Worm (Caenorhabditis elegans) whole organism, early embryonic: ENCODE measurements around the gene T12A7.9.

ENCODE experiments used
- B0310.2 ChIP-seq: sonication (generic microtip); optimal IDR thresholded peaks from 2 replicates; lab custom pipeline; 2016; ENCODE audit warnings: mild to moderate bottlenecking, missing genetic modification characterization, missing compliant biosample characterization
- F13C5.2 ChIP-seq: sonication (generic microtip); optimal IDR thresholded peaks from 2 replicates; lab custom pipeline; 2017; ENCODE audit warnings: mild to moderate bottlenecking, missing genetic modification characterization, inconsistent platforms, missing compliant biosample characterization
- aly-1 ChIP-seq: sonication (generic microtip); optimal IDR thresholded peaks from 2 replicates; lab custom pipeline; 2016; ENCODE audit warnings: missing genetic modification characterization, missing compliant biosample characterization
- ama-1 ChIP-seq: fragments of 150-350 bp; optimal IDR thresholded peaks from 2 replicates; lab custom pipeline; 2014
- ceh-13 ChIP-seq: fragments of 200-800 bp; sonication (Bioruptor generic); optimal IDR thresholded peaks from 2 replicates; lab custom pipeline; 2018; ENCODE audit warnings: mild to moderate bottlenecking, missing genetic modification characterization, missing compliant biosample characterization
- ceh-36 ChIP-seq: sonication (generic microtip); optimal IDR thresholded peaks from 2 replicates; lab custom pipeline; 2016; ENCODE audit warnings: missing genetic modification characterization, inconsistent platforms, missing compliant biosample characterization
- ets-7 ChIP-seq: sonication (generic microtip); optimal IDR thresholded peaks from 2 replicates; lab custom pipeline; 2016; ENCODE audit warnings: missing genotype, missing genetic modification characterization, missing compliant biosample characterization
- flt-1 ChIP-seq: fragments of 200-800 bp; sonication (Bioruptor generic); IDR thresholded peaks from 2 replicates; pipeline ENCODE4 v1.3.6; 2022; ENCODE audit warnings: missing genetic modification characterization, missing compliant biosample characterization
- hmbx-1 ChIP-seq: sonication (generic microtip); optimal IDR thresholded peaks from 2 replicates; lab custom pipeline; 2016; ENCODE audit warnings: mild to moderate bottlenecking, missing genetic modification characterization, missing compliant biosample characterization
- hmg-4 ChIP-seq: fragments of 200-800 bp; sonication (Bioruptor generic); optimal IDR thresholded peaks from 2 replicates; lab custom pipeline; 2018; ENCODE audit warnings: mild to moderate bottlenecking, missing genetic modification characterization, missing compliant biosample characterization
- hnd-1 ChIP-seq: sonication (generic microtip); optimal IDR thresholded peaks from 2 replicates; lab custom pipeline; 2016; ENCODE audit warnings: missing genetic modification characterization, missing compliant biosample characterization
- pes-1 ChIP-seq: fragments of 200-800 bp; sonication (Bioruptor generic); IDR thresholded peaks from 2 replicates; pipeline ENCODE4 v1.3.6; 2022; ENCODE audit warnings: missing genetic modification reagents, missing genetic modification characterization, missing compliant biosample characterization
- scrt-1 ChIP-seq: fragments of 200-800 bp; sonication (Bioruptor generic); IDR thresholded peaks from 2 replicates; pipeline ENCODE4 v1.3.6; 2022; ENCODE audit warnings: missing genetic modification characterization, missing compliant biosample characterization
- sea-1 ChIP-seq: fragments of 200-800 bp; sonication (Bioruptor generic); conservative IDR thresholded peaks from 2 replicates; pipeline ENCODE4 v1.3.6; 2022; ENCODE audit warnings: missing genetic modification characterization, missing compliant biosample characterization
- tbx-11 ChIP-seq: fragments of 200-800 bp; sonication (Bioruptor generic); IDR thresholded peaks from 2 replicates; pipeline ENCODE4 v1.3.6; 2022; ENCODE audit warnings: missing genetic modification characterization, missing compliant biosample characterization
- tbx-37 ChIP-seq: fragments of 200-800 bp; sonication (Bioruptor generic); conservative IDR thresholded peaks from 2 replicates; pipeline ENCODE4 v1.3.6; 2022; ENCODE audit warnings: missing genetic modification reagents, missing genetic modification characterization, missing compliant biosample characterization
- tra-4 ChIP-seq: sonication (generic microtip); optimal IDR thresholded peaks from 2 replicates; lab custom pipeline; 2017; ENCODE audit warnings: missing genetic modification characterization, missing compliant biosample characterization

T12A7.9 gene

ce11 chrIV:11716414-11716813 lies 39.4 kb downstream of the T12A7.9 start:
- TF ChIP-seq hnd-1 (tag; lab: Kevin White, UChicago) (no peak), hmg-4 (GFP tag; lab: Kevin White, UChicago) (no peak), ets-7 (tag; lab: Kevin White, UChicago) (no peak), aly-1 (tag; lab: Kevin White, UChicago) (no peak), tbx-37 (no peak), tra-4 (no peak), sea-1 (GFP tag; lab: Robert Waterston, UW) (no peak), hmbx-1 (tag; lab: Kevin White, UChicago) (no peak), ceh-13 (no peak), pes-1 (no peak), B0310.2 (tag; lab: Kevin White, UChicago) (no peak), F13C5.2 (tag; lab: Kevin White, UChicago) (no peak), ceh-36 (tag; lab: Kevin White, UChicago) (no peak), tbx-11 (GFP tag; lab: Robert Waterston, UW) (no peak), ama-1 (lab: Kevin White, UChicago) (no peak), flt-1 (GFP tag; lab: Robert Waterston, UW) (no peak), scrt-1 (GFP tag; lab: Robert Waterston, UW) (no peak)

ce11 chrIV:11714739-11715138 lies 41.1 kb downstream of the T12A7.9 start, which contains the start of gene magi-1:
Gene magi-1 (plus strand): TSS chrIV:11715039.
- TF ChIP-seq F13C5.2 (tag; lab: Kevin White, UChicago), result no peak
- TF ChIP-seq ets-7 (tag; lab: Kevin White, UChicago), result no peak
- TF ChIP-seq tbx-37, result no peak
- TF ChIP-seq B0310.2 (tag; lab: Kevin White, UChicago), result no peak
- no peak for TF ChIP-seq ceh-13
- no peak for TF ChIP-seq hnd-1 (tag; lab: Kevin White, UChicago)
- TF ChIP-seq sea-1 (GFP tag; lab: Robert Waterston, UW), result no peak
- no peak for TF ChIP-seq flt-1 (GFP tag; lab: Robert Waterston, UW)
- no peak for TF ChIP-seq aly-1 (tag; lab: Kevin White, UChicago)
- TF ChIP-seq tbx-11 (GFP tag; lab: Robert Waterston, UW), result no peak
- no peak for TF ChIP-seq scrt-1 (GFP tag; lab: Robert Waterston, UW)
- no peak for TF ChIP-seq ama-1 (lab: Kevin White, UChicago)
- no peak for TF ChIP-seq hmbx-1 (tag; lab: Kevin White, UChicago)
- TF ChIP-seq hmg-4 (GFP tag; lab: Kevin White, UChicago), result no peak

- no peak for TF ChIP-seq tra-4
- TF ChIP-seq ets-7 (tag; lab: Kevin White, UChicago), result no peak
- no peak for TF ChIP-seq aly-1 (tag; lab: Kevin White, UChicago)
- TF ChIP-seq sea-1 (GFP tag; lab: Robert Waterston, UW), result no peak
- no peak for TF ChIP-seq tbx-37
- TF ChIP-seq pes-1, result no peak
- TF ChIP-seq tbx-11 (GFP tag; lab: Robert Waterston, UW), result no peak
- TF ChIP-seq ceh-13, result no peak
- TF ChIP-seq B0310.2 (tag; lab: Kevin White, UChicago), result no peak
- TF ChIP-seq ama-1 (lab: Kevin White, UChicago), result no peak
- no peak for TF ChIP-seq hmg-4 (GFP tag; lab: Kevin White, UChicago)
Observed at ce11 chrIV:11713289-11713688, 42.5 kb downstream of the T12A7.9 start.

- TF ChIP-seq ceh-36 (tag; lab: Kevin White, UChicago), result no peak
- no peak for TF ChIP-seq flt-1 (GFP tag; lab: Robert Waterston, UW)
- no peak for TF ChIP-seq ets-7 (tag; lab: Kevin White, UChicago)
- TF ChIP-seq F13C5.2 (tag; lab: Kevin White, UChicago), result no peak
- TF ChIP-seq ceh-13, result no peak
- no peak for TF ChIP-seq ama-1 (lab: Kevin White, UChicago)
- no peak for TF ChIP-seq hmbx-1 (tag; lab: Kevin White, UChicago)
- no peak for TF ChIP-seq hnd-1 (tag; lab: Kevin White, UChicago)
- no peak for TF ChIP-seq B0310.2 (tag; lab: Kevin White, UChicago)
- TF ChIP-seq tbx-37, result no peak
- no peak for TF ChIP-seq scrt-1 (GFP tag; lab: Robert Waterston, UW)
- no peak for TF ChIP-seq sea-1 (GFP tag; lab: Robert Waterston, UW)
- no peak for TF ChIP-seq aly-1 (tag; lab: Kevin White, UChicago)
Observed at ce11 chrIV:11710331-11710730, 45.5 kb downstream of the T12A7.9 start.
